Worm (Caenorhabditis elegans) whole organism, L3 larva: ENCODE results near the gene Y66D12A.11.
A peak's percentile ranks its signal among the peaks of the same experiment; 100 is the strongest.

ENCODE experiments used
- R02D3.7 ChIP-seq: fragments of 150-350 bp; optimal IDR thresholded peaks from 2 replicates; lab custom pipeline; 2014; ENCODE audit warnings: missing biosample characterization, missing genetic modification characterization
- aly-2 ChIP-seq: fragments of 150-350 bp; optimal IDR thresholded peaks from 2 replicates; lab custom pipeline; 2014; ENCODE audit warnings: missing biosample characterization, missing genetic modification characterization
- elt-2 ChIP-seq: sonication (generic microtip); optimal IDR thresholded peaks from 2 replicates; lab custom pipeline; 2016; ENCODE audit warnings: missing genetic modification reagents, mild to moderate bottlenecking, missing genetic modification characterization, missing compliant biosample characterization
- fos-1 ChIP-seq: fragments of 150-350 bp; optimal IDR thresholded peaks from 2 replicates; lab custom pipeline; 2014; ENCODE audit warnings: missing biosample characterization, missing genetic modification characterization
- lin-39 ChIP-seq: fragments of 150-350 bp; optimal IDR thresholded peaks from 2 replicates; lab custom pipeline; 2018; ENCODE audit warnings: missing biosample characterization, missing genetic modification reagents, missing genetic modification characterization
- mdl-1 ChIP-seq: fragments of 150-350 bp; optimal IDR thresholded peaks from 2 replicates; lab custom pipeline; 2014; ENCODE audit warnings: missing biosample characterization, missing genetic modification characterization
- snpc-4 ChIP-seq: fragments of 150-350 bp; optimal IDR thresholded peaks from 2 replicates; lab custom pipeline; 2014; ENCODE audit warnings: missing biosample characterization, missing genetic modification characterization
- ztf-11 ChIP-seq: fragments of 150-350 bp; optimal IDR thresholded peaks from 2 replicates; lab custom pipeline; 2014; ENCODE audit warnings: missing biosample characterization, missing genetic modification characterization

DNA sequence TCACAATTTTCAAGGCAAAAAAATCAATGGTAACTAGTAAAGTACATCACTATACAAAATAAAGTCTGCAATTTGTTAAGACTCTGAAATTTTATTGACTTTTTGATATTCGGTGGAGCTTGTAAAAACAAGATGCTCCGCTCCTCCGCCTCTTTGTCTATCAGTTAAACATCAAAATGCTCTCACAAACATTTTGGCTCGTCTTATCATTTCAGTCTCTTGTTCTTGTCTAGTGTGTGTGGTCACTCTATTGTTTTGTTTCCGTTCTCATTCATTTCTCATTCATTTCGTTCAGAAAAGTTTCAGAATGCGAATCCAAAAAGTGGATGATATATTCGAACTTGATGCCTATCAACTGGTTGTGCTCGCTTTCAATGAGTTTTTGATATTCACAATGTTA lies 15.2 kb upstream of the Y66D12A.11 start, which contains the start of gene Y66D12A.13:
- TF ChIP-seq snpc-4 (tag; lab: Kevin White, UChicago) (no peak), mdl-1 (no peak), aly-2 (no peak), elt-2 (tag; lab: Kevin White, UChicago) (peak; percentile 23), ztf-11 (tag; lab: Kevin White, UChicago) (no peak), lin-39 (tag; lab: Kevin White, UChicago) (no peak), R02D3.7 (tag; lab: Kevin White, UChicago) (no peak), fos-1 (tag; lab: Kevin White, UChicago) (no peak)
